Fruit fly (Drosophila melanogaster): ENCODE results near the gene CG33494.

The CG33494 gene

DNA sequence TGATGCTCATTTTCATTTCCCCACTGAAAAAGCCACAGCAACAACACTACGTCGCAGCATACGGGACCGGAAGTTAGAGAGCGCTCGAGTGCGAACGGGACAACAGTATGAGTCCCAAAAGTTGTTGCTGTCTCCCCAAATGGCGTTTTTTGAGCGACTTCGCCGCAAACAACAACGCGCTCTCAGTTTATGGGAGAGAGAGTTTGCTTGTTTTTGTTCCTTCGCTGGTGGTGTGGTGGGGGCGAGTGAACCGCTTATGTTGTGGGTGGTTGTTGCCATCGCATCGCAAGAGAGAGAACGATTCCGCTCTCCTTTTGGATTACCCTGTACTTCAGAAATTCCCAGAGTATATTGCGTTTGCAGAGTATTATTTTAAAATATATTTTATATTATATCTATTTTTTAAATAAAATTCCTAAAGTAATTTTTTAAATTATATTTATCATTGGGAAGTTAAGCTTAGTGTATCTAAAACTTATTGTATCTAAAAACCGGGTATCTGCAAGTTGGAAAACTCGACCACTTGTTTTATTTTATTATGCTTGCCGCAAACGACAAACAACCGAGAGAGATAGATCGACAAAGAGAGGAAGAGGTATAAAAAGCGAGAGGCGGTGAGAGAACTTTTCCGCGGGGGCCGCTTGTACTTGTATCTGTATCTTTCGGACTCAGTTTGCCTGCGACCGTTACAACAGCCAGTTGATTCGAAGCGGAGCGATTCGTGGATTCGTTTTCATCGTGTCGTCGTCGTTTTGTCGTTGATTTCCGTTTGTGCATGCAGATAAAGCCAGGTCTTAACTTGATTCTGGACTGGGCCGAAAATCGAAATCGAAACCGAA, 20.7 kb upstream of the CG33494 start, which contains the start of gene msi (continued):
- TF ChIP-seq Eip75B (GFP tag; optimal IDR thresholded peaks at IDR 0.05) = peak; percentile 86
- peak; percentile 99 for TF ChIP-seq Eip78C (GFP tag)
- TF ChIP-seq CG15336 (GFP tag; IDR thresholded peaks at IDR 0.05) = peak; percentile 99
- TF ChIP-seq CG11902 (GFP tag; optimal IDR thresholded peaks at IDR 0.05) = peak; percentile 91
- peak; percentile 69 for TF ChIP-seq Ets21C (GFP tag; optimal IDR thresholded peaks at IDR 0.05)
- TF ChIP-seq CG16779 (tag; optimal IDR thresholded peaks at IDR 0.05) = peak; percentile 97
- TF ChIP-seq Blimp-1 (GFP tag; optimal IDR thresholded peaks at IDR 0.05) = peak; percentile 94
- peak; percentile 83 for TF ChIP-seq CG1621 (tag; optimal IDR thresholded peaks at IDR 0.05)
- TF ChIP-seq salr (GFP tag; optimal IDR thresholded peaks at IDR 0.05) = peak; percentile 84 to 97
- TF ChIP-seq Eip93F (GFP tag; optimal IDR thresholded peaks at IDR 0.05) = peak; percentile 92
- peak; percentile 85 for TF ChIP-seq pdm3 (GFP tag; optimal IDR thresholded peaks at IDR 0.05)
- TF ChIP-seq Met (GFP tag; optimal IDR thresholded peaks at IDR 0.05) = peak; percentile 93
- TF ChIP-seq Gug (GFP tag; IDR thresholded peaks at IDR 0.05) = peak; percentile 98
- TF ChIP-seq Hr4 (GFP tag; optimal IDR thresholded peaks at IDR 0.05) = peak; percentile 92
- peak; percentile 96 for TF ChIP-seq OdsH (GFP tag; optimal IDR thresholded peaks at IDR 0.05)
- peak; percentile 99 for TF ChIP-seq CG10631 (GFP tag; optimal IDR thresholded peaks at IDR 0.05)
- peak; percentile 98 for TF ChIP-seq CG34406 (GFP tag; optimal IDR thresholded peaks at IDR 0.05)
- peak; percentile 93 for TF ChIP-seq dac (GFP tag; optimal IDR thresholded peaks at IDR 0.05)
- peak; percentile 95 for TF ChIP-seq net (GFP tag; optimal IDR thresholded peaks at IDR 0.05)
- TF ChIP-seq esn (GFP tag; optimal IDR thresholded peaks at IDR 0.05) = peak; percentile 97
- peak; percentile 99 for TF ChIP-seq CG32006 (GFP tag; optimal IDR thresholded peaks at IDR 0.05)
- TF ChIP-seq CG3032 (tag; optimal IDR thresholded peaks at IDR 0.05) = peak; percentile 99
- TF ChIP-seq Sox102F (GFP tag; optimal IDR thresholded peaks at IDR 0.05) = peak; percentile 89
- TF ChIP-seq CG7368 (GFP tag; optimal IDR thresholded peaks at IDR 0.05) = peak; percentile 92
- TF ChIP-seq cyc (GFP tag; optimal IDR thresholded peaks at IDR 0.05) = peak; percentile 87
- peak; percentile 98 for TF ChIP-seq eg (GFP tag; IDR thresholded peaks at IDR 0.05)
- TF ChIP-seq acj6 (GFP tag; optimal IDR thresholded peaks at IDR 0.05) = peak; percentile 95
- peak; percentile 96 for TF ChIP-seq CG3919 (GFP tag; optimal IDR thresholded peaks at IDR 0.05)
- TF ChIP-seq Sox14 (GFP tag; optimal IDR thresholded peaks at IDR 0.05) = peak; percentile 90
- TF ChIP-seq CG11762 (GFP tag; optimal IDR thresholded peaks at IDR 0.05; ENCODE audit: insufficient read depth) = peak; percentile 86
- peak; percentile 98 for TF ChIP-seq dsx (GFP tag; optimal IDR thresholded peaks at IDR 0.05; ENCODE audit: poor library complexity, severe bottlenecking)
- TF ChIP-seq CG6276 (GFP tag; optimal IDR thresholded peaks at IDR 0.05) = peak; percentile 98
- peak; percentile 96 for TF ChIP-seq CG10669 (GFP tag; optimal IDR thresholded peaks at IDR 0.05)
- TF ChIP-seq fkh (GFP tag; optimal IDR thresholded peaks at IDR 0.05) = peak; percentile 82
- TF ChIP-seq CG6163 (GFP tag; IDR thresholded peaks at IDR 0.05) = peak; percentile 98
- TF ChIP-seq fd85E (GFP tag; optimal IDR thresholded peaks at IDR 0.05) = peak; percentile 84
- TF ChIP-seq CG31627 (GFP tag; optimal IDR thresholded peaks at IDR 0.05) = peak; percentile 77
- peak; percentile 97 to 98 for TF ChIP-seq ss (GFP tag; optimal IDR thresholded peaks at IDR 0.05)

DNA sequence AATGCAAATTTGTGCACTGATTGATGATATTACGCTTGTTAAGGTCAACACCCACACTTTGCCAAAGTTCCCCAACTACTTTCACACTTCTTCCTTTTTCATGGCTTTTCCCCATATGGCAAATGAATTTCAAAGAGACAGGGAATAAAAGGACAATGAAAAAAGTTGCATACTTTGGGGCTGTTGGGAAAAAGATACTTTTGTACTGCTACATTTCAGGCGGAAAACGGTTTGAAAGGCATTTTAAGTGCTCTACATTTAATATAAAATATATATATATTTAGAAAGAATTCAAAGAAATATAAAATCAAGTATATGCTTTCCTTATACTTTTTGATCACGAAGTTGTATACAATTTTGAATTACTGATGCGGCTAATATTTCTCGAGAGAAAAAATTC, 17.8 kb upstream of the CG33494 start:
- no peak for TF ChIP-seq Hr4 (GFP tag; optimal IDR thresholded peaks at IDR 0.05)
- no peak for TF ChIP-seq CG9139 (GFP tag; optimal IDR thresholded peaks at IDR 0.05)
- TF ChIP-seq salr (GFP tag; optimal IDR thresholded peaks at IDR 0.05) = no peak
- no peak for TF ChIP-seq svp (GFP tag)
- TF ChIP-seq Sox14 (GFP tag; optimal IDR thresholded peaks at IDR 0.05) = no peak
- TF ChIP-seq Sox15 (GFP tag; optimal IDR thresholded peaks at IDR 0.05) = no peak
- no peak for TF ChIP-seq esn (GFP tag; optimal IDR thresholded peaks at IDR 0.05)
- no peak for TF ChIP-seq CG8632 (GFP tag; optimal IDR thresholded peaks at IDR 0.05)

All from whole organism, prepupa.